Fruit fly (Drosophila melanogaster) S2 (cell line): ENCODE results near the gene CG9360.
"Not testable (repeated sequence)": the region's sequence is repeated elsewhere in the genome, so short reads cannot be mapped to it uniquely, and the experiment has no call there.

ENCODE experiments used
- CG8478 ChIP-seq: fragments of >200 bp; optimal IDR thresholded peaks from 2 replicates; lab custom pipeline; 2018
- CTCF ChIP-seq, 2 experiments: fragments of >200 bp; optimal IDR thresholded peaks; 2 replicates each; lab custom pipeline; 2018

CG9360 gene

dm6 chrX:11778734-11779220 is 14.4 kb upstream of the CG9360 start, which contains the start of gene dy:
TSS of gene dy (minus strand) at chrX:11778784.
- no peak for TF ChIP-seq CTCF (optimal IDR thresholded peaks at IDR 0.05; lab: Kevin White, UChicago)
- no peak for TF ChIP-seq CG8478 (lab: Kevin White, UChicago)

dm6 chrX:11775987-11776587 is 11.7 kb upstream of the CG9360 start:
- no peak for TF ChIP-seq CTCF (optimal IDR thresholded peaks at IDR 0.05; lab: Kevin White, UChicago)
- TF ChIP-seq CG8478 (lab: Kevin White, UChicago) = no peak

dm6 chrX:11769435-11769834 is 5.0 kb upstream of the CG9360 start:
- no peak for TF ChIP-seq CTCF (optimal IDR thresholded peaks at IDR 0.05; lab: Kevin White, UChicago)

- no peak for TF ChIP-seq CTCF (optimal IDR thresholded peaks at IDR 0.05; lab: Kevin White, UChicago)
- no peak for TF ChIP-seq CG8478 (lab: Kevin White, UChicago)
These were observed 7.5 kb downstream of the CG9360 start for dm6 chrX:11756892-11757291.

dm6 chrX:11753973-11754372 is 10.4 kb downstream of the CG9360 start, which contains the start of gene m:
TSS of gene m (plus strand) at chrX:11754273.
- not testable (repeated sequence) for TF ChIP-seq CG8478 (lab: Kevin White, UChicago); CTCF (optimal IDR thresholded peaks at IDR 0.05; lab: Kevin White, UChicago)

dm6 chrX:11736421-11736820 is 28.0 kb downstream of the CG9360 start:
- TF ChIP-seq CTCF (optimal IDR thresholded peaks at IDR 0.05; lab: Kevin White, UChicago) (no peak), CG8478 (lab: Kevin White, UChicago) (no peak)

- TF ChIP-seq CTCF (optimal IDR thresholded peaks at IDR 0.05; lab: Kevin White, UChicago) = no peak
- no peak for TF ChIP-seq CG8478 (lab: Kevin White, UChicago)
These were observed 30.6 kb downstream of the CG9360 start, which contains the start of gene inaF-A for dm6 chrX:11733795-11734194. TSS of gene inaF-A (minus strand) at chrX:11733895.

dm6 chrX:11732670-11733069 is 31.7 kb downstream of the CG9360 start, which contains the start of gene inaF-B:
TSS of gene inaF-B (minus strand) at chrX:11732770.
- TF ChIP-seq CG8478 (lab: Kevin White, UChicago) = no peak
- no peak for TF ChIP-seq CTCF (optimal IDR thresholded peaks at IDR 0.05; lab: Kevin White, UChicago)

- TF ChIP-seq CG8478 (lab: Kevin White, UChicago) (no peak), CTCF (optimal IDR thresholded peaks at IDR 0.05; lab: Kevin White, UChicago) (no peak)
These were observed 32.7 kb downstream of the CG9360 start, which contains the start of gene inaF-C for dm6 chrX:11731665-11732064. TSS of gene inaF-C (minus strand) at chrX:11731765.

dm6 chrX:11729993-11730392 is 34.4 kb downstream of the CG9360 start:
- TF ChIP-seq CTCF (optimal IDR thresholded peaks at IDR 0.05; lab: Kevin White, UChicago) (no peak), CG8478 (lab: Kevin White, UChicago) (no peak)

- no peak for TF ChIP-seq CG8478 (lab: Kevin White, UChicago)
- TF ChIP-seq CTCF (optimal IDR thresholded peaks at IDR 0.05; lab: Kevin White, UChicago) = no peak
These were observed 35.4 kb downstream of the CG9360 start, which contains the start of gene inaF-D for dm6 chrX:11728999-11729398. TSS of gene inaF-D (minus strand) at chrX:11729099.

dm6 chrX:11723946-11724345 is 40.4 kb downstream of the CG9360 start, which contains the start of gene CG15221:
TSS of gene CG15221 (plus strand) at chrX:11724246.
- no peak for TF ChIP-seq CG8478 (lab: Kevin White, UChicago)
- no peak for TF ChIP-seq CTCF (optimal IDR thresholded peaks at IDR 0.05; lab: Kevin White, UChicago)

- TF ChIP-seq CG8478 (lab: Kevin White, UChicago) (no peak), CTCF (optimal IDR thresholded peaks at IDR 0.05; lab: Kevin White, UChicago) (no peak)
These were observed 44.3 kb downstream of the CG9360 start, which contains the start of gene Tango10 for dm6 chrX:11720138-11720537. TSS of gene Tango10 (plus strand) at chrX:11720245.

dm6 chrX:11717892-11718291 is 46.5 kb downstream of the CG9360 start:
- TF ChIP-seq CG8478 (lab: Kevin White, UChicago) (no peak), CTCF (optimal IDR thresholded peaks at IDR 0.05; lab: Kevin White, UChicago) (no peak)

dm6 chrX:11716731-11717326 is 47.6 kb downstream of the CG9360 start, which contains the start of gene prtp:
TSS of gene prtp (plus strand) at chrX:11716756.
- TF ChIP-seq CTCF (optimal IDR thresholded peaks at IDR 0.05; lab: Kevin White, UChicago) = no peak
- no peak for TF ChIP-seq CG8478 (lab: Kevin White, UChicago)
